Worm (Caenorhabditis elegans): ENCODE results near the gene T20D4.12.

The T20D4.12 gene

DNA sequence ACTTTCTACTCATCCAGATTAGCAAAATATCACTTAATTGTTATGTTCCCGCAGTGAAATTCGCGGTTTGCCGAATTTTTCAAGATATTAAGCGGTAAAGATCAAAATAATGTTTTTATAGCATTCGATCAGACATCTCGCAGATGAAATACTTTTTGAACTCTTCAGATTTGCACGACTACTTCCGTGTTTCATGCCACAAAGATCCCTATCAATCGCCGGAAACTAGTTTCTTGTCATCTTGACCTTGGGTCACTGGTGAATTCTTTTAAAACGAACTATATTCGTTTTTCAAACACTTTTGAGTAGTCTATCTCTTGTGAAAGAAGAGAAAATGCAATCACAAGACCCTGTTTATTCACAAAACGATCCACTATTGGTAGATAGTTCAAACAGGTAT is 16.1 kb downstream of the T20D4.12 start, which contains the start of gene txt-11:
TSS of gene txt-11 (plus strand) at position 301 of the 400 bp plus-strand sequence.
- TF ChIP-seq scrt-1 (GFP tag; IDR thresholded peaks at IDR 0.05) = no peak
- TF ChIP-seq hmbx-1 (tag; optimal IDR thresholded peaks at IDR 0.05) = no peak
- no peak for TF ChIP-seq B0310.2 (tag; optimal IDR thresholded peaks at IDR 0.05)
- TF ChIP-seq flt-1 (GFP tag; IDR thresholded peaks at IDR 0.05) = no peak
- TF ChIP-seq tra-4 (tag; optimal IDR thresholded peaks at IDR 0.05) = no peak
- no peak for TF ChIP-seq hmg-4 (GFP tag; optimal IDR thresholded peaks at IDR 0.05)
- TF ChIP-seq ama-1 (optimal IDR thresholded peaks at IDR 0.05) = no peak
- no peak for TF ChIP-seq aly-1 (tag; optimal IDR thresholded peaks at IDR 0.05)
- TF ChIP-seq hnd-1 (tag; optimal IDR thresholded peaks at IDR 0.05) = no peak
- no peak for TF ChIP-seq ceh-13 (GFP tag; optimal IDR thresholded peaks at IDR 0.05)
- TF ChIP-seq ets-7 (tag; optimal IDR thresholded peaks at IDR 0.05) = no peak
- no peak for TF ChIP-seq pes-1 (GFP tag; IDR thresholded peaks at IDR 0.05)
- TF ChIP-seq tbx-37 (GFP tag; conservative IDR thresholded peaks at IDR 0.05) = no peak
- TF ChIP-seq ceh-36 (tag; optimal IDR thresholded peaks at IDR 0.05) = no peak
- TF ChIP-seq tbx-11 (GFP tag; IDR thresholded peaks at IDR 0.05) = no peak
- no peak for TF ChIP-seq F13C5.2 (tag; optimal IDR thresholded peaks at IDR 0.05)
- no peak for TF ChIP-seq sea-1 (GFP tag; conservative IDR thresholded peaks at IDR 0.05)

- TF ChIP-seq sea-1 (GFP tag; conservative IDR thresholded peaks at IDR 0.05) = no peak
- TF ChIP-seq tbx-37 (GFP tag; conservative IDR thresholded peaks at IDR 0.05) = no peak
- no peak for TF ChIP-seq ceh-36 (tag; optimal IDR thresholded peaks at IDR 0.05)
- TF ChIP-seq tbx-11 (GFP tag; IDR thresholded peaks at IDR 0.05) = no peak
- no peak for TF ChIP-seq flt-1 (GFP tag; IDR thresholded peaks at IDR 0.05)
- no peak for TF ChIP-seq B0310.2 (tag; optimal IDR thresholded peaks at IDR 0.05)
Observed at ce11 chrV:3417928-3418327, 21.1 kb downstream of the T20D4.12 start, which contains the start of gene T20D4.3. T20D4.3 (plus strand) TSS chrV:3418228.

ce11 chrV:3424341-3424740 is 27.5 kb downstream of the T20D4.12 start, which contains the start of gene srab-21:
srab-21 (minus strand) TSS chrV:3424441.
- TF ChIP-seq tra-4 (tag; optimal IDR thresholded peaks at IDR 0.05) (no peak), ets-7 (tag; optimal IDR thresholded peaks at IDR 0.05) (no peak), aly-1 (tag; optimal IDR thresholded peaks at IDR 0.05) (no peak), F13C5.2 (tag; optimal IDR thresholded peaks at IDR 0.05) (no peak), ceh-36 (tag; optimal IDR thresholded peaks at IDR 0.05) (no peak), tbx-11 (GFP tag; IDR thresholded peaks at IDR 0.05) (no peak), ama-1 (optimal IDR thresholded peaks at IDR 0.05) (no peak), hmbx-1 (tag; optimal IDR thresholded peaks at IDR 0.05) (no peak), hmg-4 (GFP tag; optimal IDR thresholded peaks at IDR 0.05) (no peak), B0310.2 (tag; optimal IDR thresholded peaks at IDR 0.05) (no peak), pes-1 (GFP tag; IDR thresholded peaks at IDR 0.05) (no peak), hnd-1 (tag; optimal IDR thresholded peaks at IDR 0.05) (no peak), tbx-37 (GFP tag; conservative IDR thresholded peaks at IDR 0.05) (no peak), flt-1 (GFP tag; IDR thresholded peaks at IDR 0.05) (no peak), sea-1 (GFP tag; conservative IDR thresholded peaks at IDR 0.05) (no peak)

- no peak for TF ChIP-seq hnd-1 (tag; optimal IDR thresholded peaks at IDR 0.05)
- TF ChIP-seq hmg-4 (GFP tag; optimal IDR thresholded peaks at IDR 0.05) = no peak
- TF ChIP-seq ets-7 (tag; optimal IDR thresholded peaks at IDR 0.05) = no peak
Observed at ce11 chrV:3426076-3426475, 29.2 kb downstream of the T20D4.12 start, which contains the start of gene srab-22. srab-22 (plus strand) TSS chrV:3426376.

DNA sequence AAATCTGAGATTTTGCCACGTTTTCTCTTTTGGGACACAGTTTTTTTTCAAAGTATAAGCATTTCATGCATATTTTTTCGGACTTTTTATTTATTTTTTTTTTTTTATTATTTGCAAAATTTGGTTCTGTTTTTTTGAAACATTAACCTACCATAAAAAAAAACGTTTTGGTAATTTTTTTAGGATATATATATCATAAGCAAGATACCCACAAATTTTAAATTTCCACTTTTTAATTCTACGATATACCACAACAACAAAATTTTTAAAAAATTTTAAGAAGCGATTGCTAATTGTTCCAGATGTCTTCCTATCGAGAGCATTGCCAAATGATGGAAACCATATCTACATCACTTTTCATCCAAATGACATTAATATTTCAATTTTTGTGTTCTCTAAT is 31.8 kb downstream of the T20D4.12 start, which contains the start of gene srab-20:
TSS of gene srab-20 (plus strand) at position 301 of the 400 bp plus-strand sequence.
- no peak for TF ChIP-seq hmg-4 (GFP tag; optimal IDR thresholded peaks at IDR 0.05)
- TF ChIP-seq tbx-37 (GFP tag; conservative IDR thresholded peaks at IDR 0.05) = no peak
- no peak for TF ChIP-seq pes-1 (GFP tag; IDR thresholded peaks at IDR 0.05)
- TF ChIP-seq aly-1 (tag; optimal IDR thresholded peaks at IDR 0.05) = no peak
- no peak for TF ChIP-seq B0310.2 (tag; optimal IDR thresholded peaks at IDR 0.05)
- TF ChIP-seq ets-7 (tag; optimal IDR thresholded peaks at IDR 0.05) = no peak
- TF ChIP-seq tbx-11 (GFP tag; IDR thresholded peaks at IDR 0.05) = no peak
- no peak for TF ChIP-seq ceh-36 (tag; optimal IDR thresholded peaks at IDR 0.05)
- no peak for TF ChIP-seq hmbx-1 (tag; optimal IDR thresholded peaks at IDR 0.05)
- no peak for TF ChIP-seq scrt-1 (GFP tag; IDR thresholded peaks at IDR 0.05)
- TF ChIP-seq ama-1 (optimal IDR thresholded peaks at IDR 0.05) = no peak
- no peak for TF ChIP-seq hnd-1 (tag; optimal IDR thresholded peaks at IDR 0.05)
- no peak for TF ChIP-seq sea-1 (GFP tag; conservative IDR thresholded peaks at IDR 0.05)

ce11 chrV:3431535-3431990 is 34.7 kb downstream of the T20D4.12 start, which contains the start of the genes T20D4.19 and srj-9:
T20D4.19 (minus strand) TSS chrV:3431635.
srj-9 (plus strand) TSS chrV:3431940.
- TF ChIP-seq flt-1 (GFP tag; IDR thresholded peaks at IDR 0.05) (no peak), pes-1 (GFP tag; IDR thresholded peaks at IDR 0.05) (no peak), ets-7 (tag; optimal IDR thresholded peaks at IDR 0.05) (no peak), sea-1 (GFP tag; conservative IDR thresholded peaks at IDR 0.05) (no peak)

ce11 chrV:3442609-3443008 is 45.7 kb downstream of the T20D4.12 start:
- TF ChIP-seq ceh-36 (tag; optimal IDR thresholded peaks at IDR 0.05) (no peak), F13C5.2 (tag; optimal IDR thresholded peaks at IDR 0.05) (no peak), tra-4 (tag; optimal IDR thresholded peaks at IDR 0.05) (no peak), tbx-37 (GFP tag; conservative IDR thresholded peaks at IDR 0.05) (no peak), hnd-1 (tag; optimal IDR thresholded peaks at IDR 0.05) (no peak), B0310.2 (tag; optimal IDR thresholded peaks at IDR 0.05) (no peak), scrt-1 (GFP tag; IDR thresholded peaks at IDR 0.05) (no peak), flt-1 (GFP tag; IDR thresholded peaks at IDR 0.05) (no peak)

DNA sequence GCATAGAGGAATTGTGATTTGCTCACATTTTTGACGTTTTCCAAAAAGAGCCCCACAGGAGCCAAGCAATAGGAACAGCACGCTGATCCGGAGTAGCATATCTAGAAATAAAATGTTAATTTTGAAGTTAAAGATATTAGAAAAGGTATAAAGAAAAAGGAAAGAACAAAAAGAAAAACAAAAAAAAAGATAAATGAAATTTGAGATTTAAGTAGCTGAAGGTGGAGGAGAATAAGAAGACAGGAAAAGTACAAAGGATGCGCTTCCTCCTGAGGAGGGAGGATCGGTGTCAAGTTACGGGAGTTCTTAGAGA is 47.9 kb downstream of the T20D4.12 start, which contains the start of gene cfz-2:
TSS of gene cfz-2 (minus strand) at position 101 of the 313 bp plus-strand sequence.
- TF ChIP-seq hmbx-1 (tag; optimal IDR thresholded peaks at IDR 0.05) (no peak), ceh-36 (tag; optimal IDR thresholded peaks at IDR 0.05) (no peak), flt-1 (GFP tag; IDR thresholded peaks at IDR 0.05) (no peak), ets-7 (tag; optimal IDR thresholded peaks at IDR 0.05) (no peak), tbx-11 (GFP tag; IDR thresholded peaks at IDR 0.05) (no peak), tra-4 (tag; optimal IDR thresholded peaks at IDR 0.05) (no peak), pes-1 (GFP tag; IDR thresholded peaks at IDR 0.05) (no peak), aly-1 (tag; optimal IDR thresholded peaks at IDR 0.05) (no peak), hnd-1 (tag; optimal IDR thresholded peaks at IDR 0.05) (no peak), tbx-37 (GFP tag; conservative IDR thresholded peaks at IDR 0.05) (no peak), ama-1 (optimal IDR thresholded peaks at IDR 0.05) (no peak), sea-1 (GFP tag; conservative IDR thresholded peaks at IDR 0.05) (no peak), B0310.2 (tag; optimal IDR thresholded peaks at IDR 0.05) (no peak), ceh-13 (GFP tag; optimal IDR thresholded peaks at IDR 0.05) (no peak), hmg-4 (GFP tag; optimal IDR thresholded peaks at IDR 0.05) (no peak), scrt-1 (GFP tag; IDR thresholded peaks at IDR 0.05) (no peak), F13C5.2 (tag; optimal IDR thresholded peaks at IDR 0.05) (no peak)
